Fruit fly (Drosophila melanogaster) whole organism, prepupa: Measurements from ENCODE around the gene Ude.

Experiments
- CG10631 ChIP-seq: fragments of 200-800 bp; sonication (Bioruptor generic); optimal IDR thresholded peaks from 2 replicates; lab custom pipeline; 2016; ENCODE audit warnings: missing biosample characterization, missing genetic modification characterization
- CG10669 ChIP-seq: fragments of 200-800 bp; sonication (Bioruptor generic); optimal IDR thresholded peaks from 3 replicates; lab custom pipeline; 2018; ENCODE audit warnings: missing biosample characterization, mild to moderate bottlenecking, missing genetic modification characterization, moderate library complexity
- CG11294 ChIP-seq: fragments of 200-800 bp; sonication (Bioruptor generic); IDR thresholded peaks from 2 replicates; pipeline ENCODE4 v1.3.6; 2022; ENCODE audit warnings: missing biosample characterization, missing genetic modification characterization
- CG11762 ChIP-seq: fragments of 200-800 bp; sonication (Bioruptor generic); optimal IDR thresholded peaks from 3 replicates; lab custom pipeline; 2016; ENCODE audit warnings: missing biosample characterization, missing genetic modification characterization; ENCODE audit not compliant: insufficient read depth
- CG11902 ChIP-seq: fragments of 200-800 bp; sonication (Bioruptor generic); optimal IDR thresholded peaks from 3 replicates; lab custom pipeline; 2016; ENCODE audit warnings: missing biosample characterization, missing genetic modification characterization
- CG15336 ChIP-seq: fragments of 200-800 bp; sonication (Bioruptor generic); IDR thresholded peaks from 2 replicates; pipeline ENCODE4 v1.3.6; 2022; ENCODE audit warnings: missing biosample characterization, missing genetic modification characterization
- CG1621 ChIP-seq: fragments of 200-800 bp; sonication (Bioruptor generic); optimal IDR thresholded peaks from 3 replicates; lab custom pipeline; 2018; ENCODE audit warnings: missing biosample characterization, mild to moderate bottlenecking, missing genetic modification characterization
- CG3032 ChIP-seq: fragments of 200-800 bp; optimal IDR thresholded peaks from 2 replicates; lab custom pipeline; 2019; ENCODE audit warnings: missing biosample characterization, mild to moderate bottlenecking, missing genetic modification characterization, moderate library complexity
- CG32006 ChIP-seq: fragments of 200-800 bp; sonication (Bioruptor generic); optimal IDR thresholded peaks from 3 replicates; lab custom pipeline; 2017; ENCODE audit warnings: missing biosample characterization, mild to moderate bottlenecking, missing genetic modification characterization
- CG34406 ChIP-seq: fragments of 200-800 bp; sonication (Bioruptor generic); optimal IDR thresholded peaks from 3 replicates; lab custom pipeline; 2016; ENCODE audit warnings: missing biosample characterization, missing genetic modification characterization
- CG4318 ChIP-seq: fragments of 200-800 bp; sonication (Bioruptor generic); optimal IDR thresholded peaks from 3 replicates; lab custom pipeline; 2017; ENCODE audit warnings: missing biosample characterization, mild to moderate bottlenecking, missing genetic modification characterization
- CG6163 ChIP-seq: fragments of 200-800 bp; sonication (Bioruptor generic); IDR thresholded peaks from 3 replicates; pipeline ENCODE4 v1.3.6; 2022; ENCODE audit warnings: missing biosample characterization, missing genetic modification characterization
- CG6792 ChIP-seq: fragments of 200-800 bp; sonication (Bioruptor generic); optimal IDR thresholded peaks from 3 replicates; lab custom pipeline; 2016; ENCODE audit warnings: missing biosample characterization, missing genetic modification characterization
- CG6854 ChIP-seq: fragments of 200-800 bp; sonication (Bioruptor generic); optimal IDR thresholded peaks from 2 replicates; lab custom pipeline; 2017; ENCODE audit warnings: missing biosample characterization, mild to moderate bottlenecking, missing genetic modification characterization
- CG7368 ChIP-seq: fragments of 200-800 bp; sonication (Bioruptor generic); optimal IDR thresholded peaks from 3 replicates; lab custom pipeline; 2016; ENCODE audit warnings: missing biosample characterization, missing genetic modification characterization
- CG8632 ChIP-seq: fragments of 200-800 bp; sonication (Bioruptor generic); optimal IDR thresholded peaks from 3 replicates; lab custom pipeline; 2016; ENCODE audit warnings: missing biosample characterization, missing genetic modification characterization
- CG9139 ChIP-seq: fragments of 200-800 bp; sonication (Bioruptor generic); optimal IDR thresholded peaks from 3 replicates; lab custom pipeline; 2017; ENCODE audit warnings: missing biosample characterization, mild to moderate bottlenecking, missing genetic modification characterization
- Eip78C ChIP-seq: fragments of 200-800 bp; sonication (Bioruptor generic); peaks from one replicate; lab custom pipeline; 2016; ENCODE audit warnings: missing biosample characterization, missing genetic modification characterization
- Ets21C ChIP-seq: fragments of 200-800 bp; sonication (Bioruptor generic); optimal IDR thresholded peaks from 3 replicates; lab custom pipeline; 2016; ENCODE audit warnings: missing biosample characterization, missing genetic modification characterization
- Ets96B ChIP-seq: fragments of 200-800 bp; optimal IDR thresholded peaks from 2 replicates; lab custom pipeline; 2019; ENCODE audit warnings: missing biosample characterization, mild to moderate bottlenecking, missing genetic modification characterization, moderate library complexity
- Hr39 ChIP-seq: fragments of 200-800 bp; sonication (Bioruptor generic); optimal IDR thresholded peaks from 2 replicates; lab custom pipeline; 2016; ENCODE audit warnings: missing biosample characterization, missing genetic modification characterization
- Hr4 ChIP-seq: fragments of 200-800 bp; sonication (Bioruptor generic); optimal IDR thresholded peaks from 3 replicates; lab custom pipeline; 2016; ENCODE audit warnings: missing biosample characterization, missing genetic modification characterization
- Lpt ChIP-seq: fragments of 200-800 bp; sonication (Bioruptor generic); optimal IDR thresholded peaks from 3 replicates; lab custom pipeline; 2016; ENCODE audit warnings: missing biosample characterization, missing genetic modification characterization
- OdsH ChIP-seq: fragments of 200-800 bp; sonication (Bioruptor generic); optimal IDR thresholded peaks from 3 replicates; lab custom pipeline; 2016; ENCODE audit warnings: missing biosample characterization, missing genetic modification characterization
- Smox ChIP-seq: fragments of 200-800 bp; sonication (Bioruptor generic); optimal IDR thresholded peaks from 3 replicates; lab custom pipeline; 2016; ENCODE audit warnings: missing biosample characterization, missing genetic modification characterization
- Sox14 ChIP-seq: fragments of 200-800 bp; sonication (Bioruptor generic); optimal IDR thresholded peaks from 3 replicates; lab custom pipeline; 2016; ENCODE audit warnings: missing biosample characterization, missing genetic modification characterization
- Sox15 ChIP-seq: fragments of 200-800 bp; sonication (Bioruptor generic); optimal IDR thresholded peaks from 3 replicates; lab custom pipeline; 2016; ENCODE audit warnings: missing biosample characterization, missing genetic modification characterization
- acj6 ChIP-seq: fragments of 200-800 bp; sonication (Bioruptor generic); optimal IDR thresholded peaks from 3 replicates; lab custom pipeline; 2016; ENCODE audit warnings: missing biosample characterization, missing genetic modification characterization
- dac ChIP-seq: fragments of 200-800 bp; sonication (Bioruptor generic); optimal IDR thresholded peaks from 2 replicates; lab custom pipeline; 2017; ENCODE audit warnings: missing biosample characterization, mild to moderate bottlenecking, missing genetic modification characterization
- eg ChIP-seq: fragments of 200-800 bp; sonication (Bioruptor generic); IDR thresholded peaks from 3 replicates; pipeline ENCODE4 v1.3.6; 2022; ENCODE audit warnings: missing biosample characterization, missing genetic modification characterization
- esn ChIP-seq: fragments of 200-800 bp; sonication (Bioruptor generic); optimal IDR thresholded peaks from 2 replicates; lab custom pipeline; 2016; ENCODE audit warnings: missing biosample characterization, mild to moderate bottlenecking, missing genetic modification characterization, moderate library complexity
- fd59A ChIP-seq: fragments of 200-800 bp; sonication (Bioruptor generic); optimal IDR thresholded peaks from 2 replicates; lab custom pipeline; 2017; ENCODE audit warnings: missing biosample characterization, mild to moderate bottlenecking, missing genetic modification characterization, missing genetic modification reagents
- lz ChIP-seq: fragments of 200-800 bp; sonication (Bioruptor generic); optimal IDR thresholded peaks from 3 replicates; lab custom pipeline; 2016; ENCODE audit warnings: missing biosample characterization, missing genetic modification characterization
- pdm3 ChIP-seq: fragments of 200-800 bp; sonication (Bioruptor generic); optimal IDR thresholded peaks from 3 replicates; lab custom pipeline; 2016; ENCODE audit warnings: missing biosample characterization, missing genetic modification characterization
- salr ChIP-seq, 2 experiments: fragments of 200-800 bp; sonication (Bioruptor generic); optimal IDR thresholded peaks; 3 replicates each; lab custom pipeline; 2016 to 2018; ENCODE audit warnings: missing biosample characterization in 2 of 2, missing genetic modification characterization in 2 of 2, mild to moderate bottlenecking in 1 of 2
- svp ChIP-seq: fragments of 200-800 bp; sonication (Bioruptor generic); peaks from one replicate; lab custom pipeline; 2016; ENCODE audit warnings: missing biosample characterization, missing genetic modification characterization
- topi ChIP-seq: fragments of 200-800 bp; sonication (Bioruptor generic); optimal IDR thresholded peaks from 3 replicates; lab custom pipeline; 2016; ENCODE audit warnings: missing biosample characterization, missing genetic modification characterization
- vri ChIP-seq: fragments of 200-800 bp; sonication (Bioruptor generic); optimal IDR thresholded peaks from 3 replicates; lab custom pipeline; 2016; ENCODE audit warnings: missing biosample characterization, mild to moderate bottlenecking, missing genetic modification characterization

Ude gene

DNA sequence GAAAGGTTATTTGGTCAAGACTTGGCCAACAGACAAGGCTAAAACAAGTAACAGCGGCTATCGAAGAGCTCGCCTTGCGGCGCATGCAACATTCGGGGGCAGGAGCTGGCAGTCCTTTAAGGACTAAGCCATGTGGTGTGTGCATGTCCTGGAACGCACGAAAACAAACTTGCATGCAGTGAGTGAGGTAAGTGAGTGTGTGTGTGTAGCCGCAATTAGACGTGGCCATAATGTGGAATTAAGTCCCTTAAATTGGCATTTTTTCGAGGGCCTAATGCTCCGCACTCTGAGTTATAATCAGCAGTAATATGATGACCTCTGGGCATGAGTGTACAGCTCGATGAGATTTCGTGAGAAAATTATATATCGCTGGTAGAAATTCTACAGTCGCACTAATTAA lies 34.2 kb upstream of the Ude start, which contains the start of gene sosie:
Gene sosie, plus strand, starts transcription at position 301 of the 400 bp plus-strand sequence.
- TF ChIP-seq CG32006 (no peak), acj6 (no peak), OdsH (GFP tag; lab: Kevin White, UChicago) (no peak), pdm3 (GFP tag; lab: Kevin White, UChicago) (no peak), salr (GFP tag; optimal IDR thresholded peaks at IDR 0.05; lab: Kevin White, UChicago) (no peak), CG11294 (GFP tag; lab: Robert Waterston, UW) (no peak), CG11762 (no peak), CG1621 (tag; lab: Kevin White, UChicago) (no peak)

dm6 chr3R:24829887-24830351 lies 30.5 kb upstream of the Ude start, which contains the start of the genes Kaz and CG43273:
Gene Kaz, minus strand, starts transcription at chr3R:24829959.
Gene CG43273, plus strand, starts transcription at chr3R:24830301.
- no peak for TF ChIP-seq CG15336 (GFP tag; lab: Robert Waterston, UW)
- peak; percentile 35 for TF ChIP-seq CG34406 (GFP tag; lab: Kevin White, UChicago)
- peak; percentile 30 for TF ChIP-seq topi (GFP tag; lab: Kevin White, UChicago)
- no peak for TF ChIP-seq CG7368 (GFP tag; lab: Kevin White, UChicago)
- TF ChIP-seq Hr4 (GFP tag; lab: Kevin White, UChicago): peak; percentile 67
- no peak for TF ChIP-seq Ets96B (tag; lab: Kevin White, UChicago)
- no peak for TF ChIP-seq vri (GFP tag; lab: Kevin White, UChicago)
- TF ChIP-seq fd59A (GFP tag; lab: Kevin White, UChicago): peak; percentile 6
- TF ChIP-seq eg (GFP tag; lab: Robert Waterston, UW): no peak
- TF ChIP-seq CG6792: no peak
- TF ChIP-seq CG8632 (GFP tag; lab: Kevin White, UChicago): peak; percentile 4
- peak; percentile 89 for TF ChIP-seq Eip78C (GFP tag; lab: Kevin White, UChicago)
- TF ChIP-seq Sox14 (GFP tag; lab: Kevin White, UChicago): peak; percentile 74
- TF ChIP-seq svp: peak; percentile 68
- TF ChIP-seq acj6: peak; percentile 64
- TF ChIP-seq lz (GFP tag; lab: Kevin White, UChicago): peak; percentile 60
- TF ChIP-seq CG4318: no peak
- TF ChIP-seq CG3032 (tag; lab: Kevin White, UChicago): no peak
- peak; percentile 26 for TF ChIP-seq Hr39 (GFP tag; lab: Kevin White, UChicago)
- no peak for TF ChIP-seq CG9139 (GFP tag; lab: Kevin White, UChicago)
- TF ChIP-seq CG6854 (GFP tag; lab: Kevin White, UChicago): no peak
- TF ChIP-seq Ets21C (GFP tag; lab: Kevin White, UChicago): peak; percentile 36
- TF ChIP-seq Sox15 (GFP tag; lab: Kevin White, UChicago): peak; percentile 24
- TF ChIP-seq Smox (GFP tag; lab: Kevin White, UChicago): peak; percentile 61
- no peak for TF ChIP-seq esn (GFP tag; lab: Kevin White, UChicago)
- peak; percentile 66 for TF ChIP-seq CG10631 (GFP tag; lab: Kevin White, UChicago)
- no peak for TF ChIP-seq CG10669 (GFP tag; lab: Kevin White, UChicago)
- no peak for TF ChIP-seq dac (GFP tag; lab: Kevin White, UChicago)
- TF ChIP-seq CG6163: no peak; the same call in 1 of the 3 replicates
- peak; percentile 19 for TF ChIP-seq CG11902 (GFP tag; lab: Kevin White, UChicago)

DNA sequence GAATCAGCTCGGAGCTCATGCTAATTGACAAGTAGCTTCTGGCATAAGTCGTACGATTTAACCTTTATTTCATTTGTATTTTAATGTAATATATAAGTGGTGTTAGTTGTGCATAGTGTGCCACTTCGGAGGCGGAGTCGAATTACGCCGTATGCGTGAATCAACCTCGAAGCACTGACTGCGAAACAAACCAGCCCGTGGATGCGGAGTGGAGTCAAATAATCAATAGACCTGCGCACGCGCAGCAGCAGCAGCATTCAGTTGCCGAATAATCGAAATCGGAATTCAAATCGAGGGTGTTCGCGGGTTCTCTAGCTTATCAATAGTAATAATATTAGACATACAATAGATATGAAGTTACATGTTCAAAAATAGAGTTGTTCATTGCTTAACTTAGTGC lies 28.8 kb upstream of the Ude start, which contains the start of gene RabX4:
Gene RabX4, minus strand, starts transcription at position 176 of the 400 bp plus-strand sequence.
- TF ChIP-seq svp (peak; percentile 57), OdsH (GFP tag; lab: Kevin White, UChicago) (no peak), Lpt (no peak), CG4318 (no peak), CG34406 (GFP tag; lab: Kevin White, UChicago) (no peak)
